Worm (Caenorhabditis elegans): ENCODE data around the gene C45B2.6.

DNA sequence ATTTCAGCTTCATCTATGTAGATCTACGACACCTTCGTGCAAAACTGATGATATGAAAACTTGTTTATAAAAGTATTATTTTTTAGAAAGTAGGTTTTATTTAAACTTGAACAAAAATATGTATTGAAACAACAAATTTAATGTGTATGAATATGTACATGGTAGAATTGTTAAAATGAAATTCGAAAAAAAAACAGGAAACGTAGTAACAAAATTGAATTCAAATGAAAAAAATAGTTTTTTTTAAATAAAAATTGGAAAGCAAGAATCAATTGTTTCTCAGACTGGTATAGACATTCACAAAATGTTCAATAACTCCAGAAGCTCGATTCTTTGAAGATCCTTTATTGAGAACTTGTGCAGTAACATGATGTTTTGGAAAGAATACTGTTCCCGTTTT, 31.9 kb upstream of the C45B2.6 start:
- TF ChIP-seq nhr-76 (tag; optimal IDR thresholded peaks at IDR 0.05) (no peak), unc-62 (GFP tag; optimal IDR thresholded peaks at IDR 0.05) (no peak), lin-15B (tag; optimal IDR thresholded peaks at IDR 0.05) (no peak), ztf-11 (tag; optimal IDR thresholded peaks at IDR 0.05) (no peak), daf-12 (tag; optimal IDR thresholded peaks at IDR 0.05) (no peak), ceh-82 (tag; optimal IDR thresholded peaks at IDR 0.05) (no peak), ama-1 (optimal IDR thresholded peaks at IDR 0.05) (no peak), pqm-1 (tag; optimal IDR thresholded peaks at IDR 0.05) (no peak), nhr-12 (tag; optimal IDR thresholded peaks at IDR 0.05) (no peak), nhr-11 (tag; optimal IDR thresholded peaks at IDR 0.05) (no peak), egl-27 (tag; optimal IDR thresholded peaks at IDR 0.05) (no peak), lin-39 (tag; optimal IDR thresholded peaks at IDR 0.05) (no peak), nhr-25 (tag; optimal IDR thresholded peaks at IDR 0.05) (no peak)

Measured in whole organism, L3 larva.